Fruit fly (Drosophila melanogaster): ENCODE data around the gene CG9098.

The CG9098 gene

dm6 chr2L:6037830-6038229 is 25.7 kb upstream of the CG9098 start, which contains the start of the genes CG9117 and CG31643 (continued):
- no peak for TF ChIP-seq Mrtf (GFP tag; IDR thresholded peaks at IDR 0.05)
- no peak for TF ChIP-seq Hmx (GFP tag; optimal IDR thresholded peaks at IDR 0.05)
- TF ChIP-seq Max (GFP tag; optimal IDR thresholded peaks at IDR 0.05), result peak; percentile 61
- peak; percentile 57 for TF ChIP-seq CG10267 (tag; optimal IDR thresholded peaks at IDR 0.05)
- TF ChIP-seq B-H2 (GFP tag; optimal IDR thresholded peaks at IDR 0.05), result no peak
- TF ChIP-seq tna (GFP tag; IDR thresholded peaks at IDR 0.05; ENCODE audit: partially characterized antibody), result no peak
- TF ChIP-seq sens-2 (GFP tag; IDR thresholded peaks at IDR 0.05), result no peak
- TF ChIP-seq phol (tag; optimal IDR thresholded peaks at IDR 0.05), result peak; percentile 69
- no peak for TF ChIP-seq Asciz (GFP tag; optimal IDR thresholded peaks at IDR 0.05)
- TF ChIP-seq CG8765 (GFP tag; IDR thresholded peaks at IDR 0.05), result no peak
- TF ChIP-seq gsb-n (tag; optimal IDR thresholded peaks at IDR 0.05), result no peak
- no peak for TF ChIP-seq CG3163 (GFP tag; optimal IDR thresholded peaks at IDR 0.05)
- TF ChIP-seq CG2678 (tag; optimal IDR thresholded peaks at IDR 0.05), result no peak
- no peak for TF ChIP-seq Sox102F (GFP tag; optimal IDR thresholded peaks at IDR 0.05)
- TF ChIP-seq Ets97D (GFP tag; optimal IDR thresholded peaks at IDR 0.05), result peak; percentile 61
- peak; percentile 82 for TF ChIP-seq MBD-R2 (GFP tag; IDR thresholded peaks at IDR 0.05)
- TF ChIP-seq CG6254 (GFP tag; optimal IDR thresholded peaks at IDR 0.05), result no peak
- no peak for TF ChIP-seq pfk (GFP tag; optimal IDR thresholded peaks at IDR 0.05)
- TF ChIP-seq slbo (GFP tag; IDR thresholded peaks at IDR 0.05), result no peak; the same call in 1 of the 2 replicates
- no peak for TF ChIP-seq bigmax (GFP tag; optimal IDR thresholded peaks at IDR 0.05)
- TF ChIP-seq vvl (GFP tag; IDR thresholded peaks at IDR 0.05), result peak; percentile 31; the same call in 1 of the 2 replicates
- TF ChIP-seq Side (GFP tag; optimal IDR thresholded peaks at IDR 0.05), result peak; percentile 71
- peak; percentile 69 for TF ChIP-seq CG1603 (tag; optimal IDR thresholded peaks at IDR 0.05)
- peak; percentile 74 for TF ChIP-seq CG15514 (GFP tag; optimal IDR thresholded peaks at IDR 0.05)
- TF ChIP-seq CG2889 (GFP tag; IDR thresholded peaks at IDR 0.05), result no peak
- no peak for TF ChIP-seq salm (tag; optimal IDR thresholded peaks at IDR 0.05)
- TF ChIP-seq CG15011 (GFP tag; optimal IDR thresholded peaks at IDR 0.05), result no peak
- peak; percentile 55 for TF ChIP-seq lbe (GFP tag; optimal IDR thresholded peaks at IDR 0.05)
- peak; percentile 61 for TF ChIP-seq CG17359 (tag; optimal IDR thresholded peaks at IDR 0.05)
- TF ChIP-seq Awh (GFP tag; IDR thresholded peaks at IDR 0.05), result 0 out of 2 replicates have a peak, but pooled peaks have one; percentile 35
- TF ChIP-seq ssp (GFP tag; IDR thresholded peaks at IDR 0.05), result no peak
- TF ChIP-seq Fer3 (tag; optimal IDR thresholded peaks at IDR 0.05), result peak; percentile 48
- peak; percentile 47 for TF ChIP-seq HLH54F (GFP tag; optimal IDR thresholded peaks at IDR 0.05)
- no peak for TF ChIP-seq vfl (GFP tag; optimal IDR thresholded peaks at IDR 0.05)
- TF ChIP-seq CG4730 (GFP tag; IDR thresholded peaks at IDR 0.05), result no peak
- TF ChIP-seq Stat92E (GFP tag; optimal IDR thresholded peaks at IDR 0.05), result no peak
- no peak for TF ChIP-seq CG11723 (GFP tag; optimal IDR thresholded peaks at IDR 0.05)
- TF ChIP-seq pho (GFP tag; optimal IDR thresholded peaks at IDR 0.05), result peak; percentile 47
- TF ChIP-seq Med (GFP tag), result peak; percentile 91
- TF ChIP-seq da (GFP tag; optimal IDR thresholded peaks at IDR 0.05), result no peak
- TF ChIP-seq GATAe (GFP tag; conservative IDR thresholded peaks at IDR 0.05), result no peak
- peak; percentile 58 for TF ChIP-seq shn (GFP tag; optimal IDR thresholded peaks at IDR 0.05)
- TF ChIP-seq Mad (GFP tag; optimal IDR thresholded peaks at IDR 0.05), result peak; percentile 27
- TF ChIP-seq CG16779 (GFP tag; IDR thresholded peaks at IDR 0.05), result no peak
- TF ChIP-seq her (GFP tag; optimal IDR thresholded peaks at IDR 0.05), result no peak
- TF ChIP-seq Hr78 (GFP tag; optimal IDR thresholded peaks at IDR 0.05), result no peak
- TF ChIP-seq zfh1 (GFP tag; IDR thresholded peaks at IDR 0.05), result no peak
- TF ChIP-seq CG13296 (GFP tag; optimal IDR thresholded peaks at IDR 0.05), result no peak
- TF ChIP-seq Bteb2 (GFP tag; optimal IDR thresholded peaks at IDR 0.05), result peak; percentile 73
- TF ChIP-seq CG7556 (GFP tag; optimal IDR thresholded peaks at IDR 0.05), result peak; percentile 26
- no peak for TF ChIP-seq sd (tag; optimal IDR thresholded peaks at IDR 0.05)

Measured in whole organism, embryonic.